Fruit fly (Drosophila melanogaster) whole organism, embryonic: Measurements from ENCODE around the gene CG14034.

ENCODE experiments used
- Ada2b ChIP-seq: fragments of 200-800 bp; sonication (Bioruptor generic); IDR thresholded peaks from 2 replicates; pipeline ENCODE4 v1.3.6; 2022; ENCODE audit warnings: missing biosample characterization, missing genetic modification characterization
- Asciz ChIP-seq: fragments of 200-800 bp; sonication (Bioruptor generic); optimal IDR thresholded peaks from 2 replicates; lab custom pipeline; 2017; ENCODE audit warnings: missing biosample characterization, mild to moderate bottlenecking, missing genetic modification characterization, missing genetic modification reagents
- Blimp-1 ChIP-seq: fragments of 200-800 bp; sonication (Bioruptor generic); optimal IDR thresholded peaks from 3 replicates; lab custom pipeline; 2018; ENCODE audit warnings: missing biosample characterization, missing genetic modification characterization, mild to moderate bottlenecking, moderate library complexity, missing genetic modification reagents
- CG10543 ChIP-seq: fragments of 200-800 bp; sonication (Bioruptor generic); optimal IDR thresholded peaks from 3 replicates; lab custom pipeline; 2017; ENCODE audit warnings: missing biosample characterization, mild to moderate bottlenecking, missing genetic modification characterization, moderate library complexity
- CG10565 ChIP-seq: fragments of 200-800 bp; sonication (Bioruptor generic); optimal IDR thresholded peaks from 3 replicates; lab custom pipeline; 2016; ENCODE audit warnings: missing biosample characterization, mild to moderate bottlenecking, missing genetic modification characterization
- CG11093 ChIP-seq: fragments of 200-800 bp; sonication (Bioruptor generic); IDR thresholded peaks from 3 replicates; pipeline ENCODE4 v1.3.6; 2022; ENCODE audit warnings: missing biosample characterization, missing genetic modification characterization
- CG12219 ChIP-seq: fragments of 200-800 bp; sonication (Bioruptor generic); optimal IDR thresholded peaks from 3 replicates; lab custom pipeline; 2018; ENCODE audit warnings: missing biosample characterization, mild to moderate bottlenecking, missing genetic modification characterization
- CG13894 ChIP-seq: fragments of 200-800 bp; sonication (Bioruptor generic); optimal IDR thresholded peaks from 3 replicates; lab custom pipeline; 2018; ENCODE audit warnings: missing biosample characterization, mild to moderate bottlenecking, missing genetic modification characterization, moderate library complexity
- CG15601 ChIP-seq: fragments of 200-800 bp; sonication (Bioruptor generic); optimal IDR thresholded peaks from 3 replicates; lab custom pipeline; 2019; ENCODE audit warnings: missing biosample characterization, mild to moderate bottlenecking, missing genetic modification characterization, moderate library complexity
- CG16813 ChIP-seq: fragments of 200-800 bp; sonication (Bioruptor generic); IDR thresholded peaks from 3 replicates; pipeline ENCODE4 v1.3.6; 2022; ENCODE audit warnings: missing biosample characterization, missing genetic modification characterization; ENCODE audit not compliant: partially characterized antibody
- CG17361 ChIP-seq: fragments of 200-800 bp; sonication (Bioruptor generic); IDR thresholded peaks from 3 replicates; pipeline ENCODE4 v1.3.6; 2022; ENCODE audit warnings: missing biosample characterization, missing genetic modification characterization
- CG1792 ChIP-seq: fragments of 200-800 bp; sonication (Bioruptor generic); optimal IDR thresholded peaks from 2 replicates; lab custom pipeline; 2016; ENCODE audit warnings: missing biosample characterization, missing genetic modification characterization
- CG2875 ChIP-seq: fragments of 200-800 bp; sonication (Bioruptor generic); optimal IDR thresholded peaks from 2 replicates; lab custom pipeline; 2017; ENCODE audit warnings: missing biosample characterization, mild to moderate bottlenecking, missing genetic modification characterization, missing genetic modification reagents
- CG3281 ChIP-seq: fragments of 200-800 bp; sonication (Bioruptor generic); optimal IDR thresholded peaks from 3 replicates; lab custom pipeline; 2017; ENCODE audit warnings: missing biosample characterization, mild to moderate bottlenecking, missing genetic modification characterization
- CG6654 ChIP-seq: fragments of 200-800 bp; sonication (Bioruptor generic); optimal IDR thresholded peaks from 2 replicates; lab custom pipeline; 2017; ENCODE audit warnings: missing biosample characterization, mild to moderate bottlenecking, missing genetic modification characterization
- CG7357 ChIP-seq: fragments of 200-800 bp; sonication (Bioruptor generic); IDR thresholded peaks from 3 replicates; pipeline ENCODE4 v1.3.6; 2022; ENCODE audit warnings: missing biosample characterization, missing genetic modification characterization
- CG7745 ChIP-seq: fragments of 200-800 bp; sonication (Bioruptor generic); optimal IDR thresholded peaks from 2 replicates; lab custom pipeline; 2018; ENCODE audit warnings: missing biosample characterization, mild to moderate bottlenecking, missing genetic modification characterization, moderate library complexity
- CG7987 ChIP-seq: fragments of 200-800 bp; sonication (Bioruptor generic); optimal IDR thresholded peaks from 2 replicates; lab custom pipeline; 2018; ENCODE audit warnings: missing biosample characterization, mild to moderate bottlenecking, missing genetic modification characterization, moderate library complexity
- CG8924 ChIP-seq: fragments of 200-800 bp; optimal IDR thresholded peaks from 3 replicates; lab custom pipeline; 2019; ENCODE audit warnings: missing biosample characterization, mild to moderate bottlenecking, missing genetic modification characterization, moderate library complexity
- CTCF ChIP-seq: fragments of 200-800 bp; sonication (Bioruptor generic); optimal IDR thresholded peaks from 2 replicates; lab custom pipeline; 2017; ENCODE audit warnings: missing biosample characterization, mild to moderate bottlenecking, missing genetic modification characterization, moderate library complexity
- Chrac-16 ChIP-seq: fragments of 200-800 bp; sonication (Bioruptor generic); optimal IDR thresholded peaks from 3 replicates; lab custom pipeline; 2016; ENCODE audit warnings: missing biosample characterization, missing genetic modification characterization
- Dp ChIP-seq: fragments of 200-800 bp; sonication (Bioruptor generic); optimal IDR thresholded peaks from 2 replicates; lab custom pipeline; 2018; ENCODE audit warnings: missing biosample characterization, mild to moderate bottlenecking, missing genetic modification characterization, moderate library complexity
- Fer2 ChIP-seq: fragments of 200-800 bp; sonication (Bioruptor generic); optimal IDR thresholded peaks from 2 replicates; lab custom pipeline; 2018; ENCODE audit warnings: missing biosample characterization, mild to moderate bottlenecking, missing genetic modification characterization, moderate library complexity
- GATAe ChIP-seq: fragments of 200-800 bp; sonication (Bioruptor generic); conservative IDR thresholded peaks from 2 replicates; pipeline ENCODE4 v1.3.6; 2022; ENCODE audit warnings: missing biosample characterization, missing genetic modification characterization
- Hey ChIP-seq: fragments of 200-800 bp; sonication (Bioruptor generic); optimal IDR thresholded peaks from 3 replicates; lab custom pipeline; 2018; ENCODE audit warnings: missing biosample characterization, mild to moderate bottlenecking, missing genetic modification characterization
- NfI ChIP-seq: fragments of 200-800 bp; sonication (Bioruptor generic); optimal IDR thresholded peaks from 3 replicates; lab custom pipeline; 2018; ENCODE audit warnings: missing biosample characterization, mild to moderate bottlenecking, missing genetic modification characterization, moderate library complexity
- PHDP ChIP-seq: fragments of 200-800 bp; sonication (Bioruptor generic); optimal IDR thresholded peaks from 3 replicates; lab custom pipeline; 2018; ENCODE audit warnings: missing biosample characterization, mild to moderate bottlenecking, missing genetic modification characterization, moderate library complexity
- Sox100B ChIP-seq: fragments of 200-800 bp; sonication (Bioruptor generic); optimal IDR thresholded peaks from 3 replicates; lab custom pipeline; 2018; ENCODE audit warnings: missing biosample characterization, mild to moderate bottlenecking, missing genetic modification characterization
- Spps ChIP-seq: fragments of 200-800 bp; sonication (Bioruptor generic); optimal IDR thresholded peaks from 2 replicates; lab custom pipeline; 2018; ENCODE audit warnings: missing biosample characterization, mild to moderate bottlenecking, missing genetic modification characterization
- Vsx1 ChIP-seq: fragments of 200-800 bp; sonication (Bioruptor generic); optimal IDR thresholded peaks from 2 replicates; lab custom pipeline; 2017; ENCODE audit warnings: missing biosample characterization, mild to moderate bottlenecking, missing genetic modification characterization, missing genetic modification reagents
- YL-1 ChIP-seq: fragments of 200-800 bp; sonication (Bioruptor generic); optimal IDR thresholded peaks from 3 replicates; lab custom pipeline; 2017; ENCODE audit warnings: missing biosample characterization, mild to moderate bottlenecking, missing genetic modification characterization
- ac ChIP-seq: fragments of 200-800 bp; sonication (Bioruptor generic); optimal IDR thresholded peaks from 3 replicates; lab custom pipeline; 2017; ENCODE audit warnings: missing biosample characterization, mild to moderate bottlenecking, missing genetic modification characterization
- ato ChIP-seq: fragments of 200-800 bp; sonication (Bioruptor generic); IDR thresholded peaks from 2 replicates; pipeline ENCODE4 v1.3.6; 2022; ENCODE audit warnings: missing biosample characterization, missing genetic modification characterization; ENCODE audit not compliant: partially characterized antibody
- az2 ChIP-seq: fragments of 200-800 bp; sonication (Bioruptor generic); optimal IDR thresholded peaks from 3 replicates; lab custom pipeline; 2016; ENCODE audit warnings: missing biosample characterization, missing genetic modification characterization
- bigmax ChIP-seq: fragments of 200-800 bp; sonication (Bioruptor generic); optimal IDR thresholded peaks from 2 replicates; lab custom pipeline; 2018; ENCODE audit warnings: missing biosample characterization, mild to moderate bottlenecking, missing genetic modification characterization
- bsh ChIP-seq, 2 experiments: fragments of 200-800 bp; sonication (Bioruptor generic); optimal IDR thresholded peaks; 2 replicates each; lab custom pipeline; 2017 to 2018; ENCODE audit warnings: mild to moderate bottlenecking in 2 of 2, missing biosample characterization in 2 of 2, missing genetic modification characterization in 2 of 2, moderate library complexity in 1 of 2
- cad ChIP-seq: fragments of >200 bp; optimal IDR thresholded peaks from 2 replicates; lab custom pipeline; 2017; ENCODE audit warnings: missing biosample characterization, missing genetic modification characterization
- emc ChIP-seq: fragments of 200-800 bp; sonication (Bioruptor generic); optimal IDR thresholded peaks from 2 replicates; lab custom pipeline; 2016; ENCODE audit warnings: missing biosample characterization, missing genetic modification characterization
- en ChIP-seq: fragments of 200-800 bp; sonication (Bioruptor generic); optimal IDR thresholded peaks from 2 replicates; lab custom pipeline; 2016; ENCODE audit warnings: missing biosample characterization, missing genetic modification characterization
- h ChIP-seq: fragments of >200 bp; optimal IDR thresholded peaks from 2 replicates; lab custom pipeline; 2017
- lola ChIP-seq, 3 experiments: fragments of >200 bp in 2 of 3; fragments of 200-800 bp in 1 of 3; sonication (Bioruptor generic) in 1 of 3; optimal IDR thresholded peaks; 2 replicates each; lab custom pipeline; 2017 to 2019; ENCODE audit warnings: missing biosample characterization in 3 of 3, missing genetic modification characterization in 3 of 3, mild to moderate bottlenecking in 1 of 3, moderate library complexity in 1 of 3
- mam ChIP-seq: fragments of 200-800 bp; sonication (Bioruptor generic); optimal IDR thresholded peaks from 3 replicates; lab custom pipeline; 2016; ENCODE audit warnings: missing biosample characterization, missing genetic modification characterization
- pan ChIP-seq, 4 experiments: fragments of >200 bp in 3 of 4; fragments of 200-800 bp in 1 of 4; sonication (Bioruptor generic) in 1 of 4; optimal IDR thresholded peaks in 3 of 4; IDR thresholded peaks in 1 of 4; 2 replicates each; pipeline versions ENCODE4 v1.3.6 to Lab custom; 2017 to 2022; ENCODE audit warnings: missing biosample characterization in 2 of 4, missing genetic modification characterization in 2 of 4, mixed read lengths in 1 of 4
- pfk ChIP-seq: fragments of 200-800 bp; sonication (Bioruptor generic); optimal IDR thresholded peaks from 2 replicates; lab custom pipeline; 2018; ENCODE audit warnings: missing biosample characterization, mild to moderate bottlenecking, missing genetic modification characterization, moderate library complexity
- repo ChIP-seq: fragments of 200-800 bp; sonication (Bioruptor generic); optimal IDR thresholded peaks from 2 replicates; lab custom pipeline; 2016; ENCODE audit warnings: missing biosample characterization, missing genetic modification characterization
- schlank ChIP-seq: fragments of 200-800 bp; sonication (Bioruptor generic); optimal IDR thresholded peaks from 2 replicates; lab custom pipeline; 2018; ENCODE audit warnings: missing biosample characterization, mild to moderate bottlenecking, missing genetic modification characterization
- slp2 ChIP-seq: fragments of 200-800 bp; sonication (Bioruptor generic); optimal IDR thresholded peaks from 2 replicates; lab custom pipeline; 2016; ENCODE audit warnings: missing biosample characterization, missing genetic modification characterization
- stc ChIP-seq: fragments of 200-800 bp; sonication (Bioruptor generic); IDR thresholded peaks from 2 replicates; pipeline ENCODE4 v1.3.6; 2022; ENCODE audit warnings: missing biosample characterization, missing genetic modification characterization
- stwl ChIP-seq: fragments of 200-800 bp; sonication (Bioruptor generic); optimal IDR thresholded peaks from 3 replicates; lab custom pipeline; 2018; ENCODE audit warnings: missing biosample characterization, mild to moderate bottlenecking, missing genetic modification characterization, moderate library complexity
- twi ChIP-seq: fragments of 200-800 bp; optimal IDR thresholded peaks from 2 replicates; lab custom pipeline; 2019; ENCODE audit warnings: missing biosample characterization, mild to moderate bottlenecking, missing genetic modification characterization, moderate library complexity
- zen2 ChIP-seq: fragments of 200-800 bp; sonication (Bioruptor generic); IDR thresholded peaks from 3 replicates; pipeline ENCODE4 v1.3.6; 2022; ENCODE audit warnings: missing biosample characterization, missing genetic modification characterization; ENCODE audit not compliant: partially characterized antibody

Gene CG14034

DNA sequence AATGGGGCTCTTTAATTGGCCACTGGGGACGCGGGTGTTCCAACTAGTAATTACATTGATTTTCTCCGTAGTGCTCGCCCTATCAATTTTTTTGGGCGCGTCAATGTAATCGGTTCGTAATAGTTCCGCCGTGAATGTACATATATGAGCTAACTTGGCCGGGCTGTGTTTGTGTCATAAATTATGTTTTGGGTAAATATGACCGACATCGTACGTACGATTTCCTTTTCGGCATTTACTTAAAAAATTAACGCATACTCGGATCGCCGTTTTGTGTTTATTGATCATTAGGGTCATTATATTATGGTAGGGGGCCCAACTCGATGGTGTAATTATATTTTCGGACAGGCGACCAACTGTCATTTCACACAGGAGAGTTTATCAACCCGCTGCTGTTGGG lies 19.7 kb downstream of the CG14034 start (continued):
- no peak for TF ChIP-seq Vsx1 (GFP tag; lab: Kevin White, UChicago)
- TF ChIP-seq Dp (GFP tag; lab: Kevin White, UChicago), result no peak
- TF ChIP-seq bsh (GFP tag; optimal IDR thresholded peaks at IDR 0.05; lab: Kevin White, UChicago), result no peak
- TF ChIP-seq repo (GFP tag; lab: Kevin White, UChicago), result no peak
- TF ChIP-seq lola (GFP tag; optimal IDR thresholded peaks at IDR 0.05; lab: Kevin White, UChicago), result no peak
- peak; percentile 66 for TF ChIP-seq CG3281 (GFP tag; lab: Kevin White, UChicago)
- TF ChIP-seq Blimp-1, result no peak
- peak; percentile 77 for TF ChIP-seq CG7987 (GFP tag; lab: Kevin White, UChicago)
- no peak for TF ChIP-seq twi (tag; lab: Kevin White, UChicago)
- peak; percentile 59 for TF ChIP-seq CG2875
- TF ChIP-seq PHDP (tag; lab: Kevin White, UChicago), result no peak
- no peak for TF ChIP-seq CG11093 (GFP tag; lab: Robert Waterston, UW)
- TF ChIP-seq emc (GFP tag; lab: Kevin White, UChicago), result no peak
- peak; percentile 91 for TF ChIP-seq CG7745
- no peak for TF ChIP-seq cad (GFP tag; lab: Kevin White, UChicago)
- TF ChIP-seq CG13894 (tag; lab: Kevin White, UChicago), result no peak
- peak; percentile 58 for TF ChIP-seq schlank (tag; lab: Kevin White, UChicago)
- TF ChIP-seq Chrac-16 (GFP tag; lab: Kevin White, UChicago), result no peak
- no peak for TF ChIP-seq zen2
- no peak for TF ChIP-seq CG15601 (tag; lab: Kevin White, UChicago)
- TF ChIP-seq pan (optimal IDR thresholded peaks at IDR 0.05; lab: Kevin White, UChicago), result no peak
- no peak for TF ChIP-seq pan (GFP tag; optimal IDR thresholded peaks at IDR 0.05 in 1 of 2, IDR thresholded peaks at IDR 0.05 in 1 of 2)
- no peak for TF ChIP-seq Spps (tag; lab: Kevin White, UChicago)
- no peak for TF ChIP-seq en (GFP tag; lab: Kevin White, UChicago)
- peak; percentile 55 for TF ChIP-seq Hey (tag; lab: Kevin White, UChicago)
- TF ChIP-seq bigmax, result no peak
- TF ChIP-seq CG7357 (GFP tag; lab: Robert Waterston, UW), result no peak
- TF ChIP-seq CG16813, result no peak
- no peak for TF ChIP-seq az2 (GFP tag; lab: Kevin White, UChicago)
- TF ChIP-seq GATAe (GFP tag; lab: Robert Waterston, UW), result no peak
- TF ChIP-seq NfI (GFP tag; lab: Kevin White, UChicago), result peak; percentile 9
- peak; percentile 86 for TF ChIP-seq CG10543
- no peak for TF ChIP-seq ac (GFP tag; lab: Kevin White, UChicago)
- TF ChIP-seq mam (GFP tag; lab: Kevin White, UChicago), result no peak
- no peak for TF ChIP-seq CG12219 (GFP tag; lab: Kevin White, UChicago)
- TF ChIP-seq pfk (GFP tag; lab: Kevin White, UChicago), result peak; percentile 46
- TF ChIP-seq stwl (tag; lab: Kevin White, UChicago), result no peak
- TF ChIP-seq h (lab: Kevin White, UChicago), result no peak
- TF ChIP-seq CG17361, result no peak
- peak; percentile 41; the same call in 1 of the 2 replicates for TF ChIP-seq stc (GFP tag; lab: Robert Waterston, UW)
- TF ChIP-seq YL-1 (GFP tag; lab: Kevin White, UChicago), result peak; percentile 16
- TF ChIP-seq Asciz (GFP tag; lab: Kevin White, UChicago), result peak; percentile 79
- no peak for TF ChIP-seq Ada2b (GFP tag; lab: Robert Waterston, UW)
- no peak for TF ChIP-seq Sox100B (GFP tag; lab: Kevin White, UChicago)
- TF ChIP-seq CTCF, result no peak
- TF ChIP-seq CG1792 (GFP tag; lab: Kevin White, UChicago), result no peak
- TF ChIP-seq slp2, result no peak
- no peak for TF ChIP-seq CG10565 (GFP tag; lab: Kevin White, UChicago)
- TF ChIP-seq CG6654, result no peak
- TF ChIP-seq ato (GFP tag; lab: Robert Waterston, UW), result no peak
- no peak for TF ChIP-seq CG8924 (tag; lab: Kevin White, UChicago)
- TF ChIP-seq Fer2 (tag; lab: Kevin White, UChicago), result peak; percentile 44
